Fruit fly (Drosophila melanogaster): ENCODE results near the gene CG13311.

The CG13311 gene

DNA sequence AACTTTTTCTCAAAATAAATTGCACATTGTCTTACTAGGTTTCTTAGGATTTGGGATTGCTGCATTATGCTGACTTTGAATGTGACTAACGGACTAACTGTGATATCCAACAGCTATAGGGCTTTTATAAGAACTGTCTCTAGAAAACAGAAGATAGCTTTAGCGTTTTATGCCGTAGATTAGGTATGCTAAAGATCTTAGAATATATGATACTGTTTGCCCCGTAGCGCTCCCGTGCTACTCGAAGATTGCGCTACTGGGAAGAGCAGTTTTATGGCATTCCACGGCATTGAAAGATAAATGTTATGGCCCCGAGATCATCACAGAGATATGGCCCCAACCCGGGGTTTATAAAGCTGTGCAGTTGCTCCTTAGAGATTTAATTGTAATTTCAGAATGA is at the start of gene CG13311, which contains the start of gene CG34426:
Gene CG13311 (minus strand): TSS at position 101 of the 400 bp plus-strand sequence.
Gene CG34426 (plus strand): TSS at position 400 of the 400 bp plus-strand sequence.
- no peak for TF ChIP-seq bab1 (GFP tag; optimal IDR thresholded peaks at IDR 0.05)
- TF ChIP-seq cic (GFP tag; optimal IDR thresholded peaks at IDR 0.05), result peak; percentile 4

DNA sequence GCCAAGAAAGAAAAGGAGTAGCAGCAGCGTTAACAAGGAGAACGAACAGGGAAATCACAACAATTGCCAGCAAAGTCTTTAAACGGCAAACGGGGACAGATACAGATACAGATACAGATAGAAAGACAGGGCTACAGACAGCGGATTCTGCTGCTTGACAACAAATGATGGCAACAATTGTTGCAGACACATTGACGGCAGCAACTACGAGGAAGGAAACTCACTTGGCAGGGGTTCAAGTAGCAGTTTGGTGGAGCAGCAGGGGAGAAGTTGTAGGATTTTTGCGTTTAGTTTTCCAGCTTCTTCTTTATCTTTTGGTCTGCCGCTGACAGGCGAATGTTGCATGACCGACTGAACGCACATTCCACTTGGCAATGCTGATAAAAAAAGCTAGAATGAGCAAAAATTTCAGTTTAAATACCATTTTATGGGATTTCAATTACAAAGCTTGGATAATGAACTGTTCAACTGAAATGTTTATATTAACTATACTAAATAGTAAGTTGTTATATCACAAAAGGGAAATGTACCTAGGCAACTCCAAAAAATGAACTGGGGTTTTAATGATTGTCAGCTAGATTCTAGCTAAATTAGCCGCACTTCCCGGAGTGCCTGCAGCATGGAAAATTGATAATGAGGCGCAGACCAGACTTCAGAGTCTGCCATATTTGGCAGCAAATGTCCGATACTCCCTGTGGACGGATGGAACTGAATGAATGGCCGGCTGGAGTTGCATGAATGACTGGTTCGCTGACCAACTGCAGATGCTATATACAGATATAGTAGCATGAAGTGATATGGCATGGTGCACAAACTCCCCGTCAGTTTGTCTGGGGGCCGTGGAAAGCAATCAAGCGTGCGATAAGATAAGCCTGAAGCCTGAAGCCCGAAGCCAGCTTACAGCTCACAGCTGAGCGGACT is 49.1 kb upstream of the CG13311 start:
- no peak for TF ChIP-seq bab1 (GFP tag; optimal IDR thresholded peaks at IDR 0.05)
- TF ChIP-seq ovo (GFP tag; optimal IDR thresholded peaks at IDR 0.05), result no peak
- TF ChIP-seq CG5204 (GFP tag; optimal IDR thresholded peaks at IDR 0.05), result no peak
- no peak for TF ChIP-seq CG1620 (GFP tag; optimal IDR thresholded peaks at IDR 0.05)
- no peak for TF ChIP-seq Crg-1 (GFP tag; optimal IDR thresholded peaks at IDR 0.05)

- TF ChIP-seq Mnt (GFP tag; optimal IDR thresholded peaks at IDR 0.05), result no peak
- TF ChIP-seq CG11617 (GFP tag; optimal IDR thresholded peaks at IDR 0.05), result no peak
- no peak for TF ChIP-seq kay (GFP tag; ENCODE audit: borderline replicate concordance)
- no peak for TF ChIP-seq CG7045 (GFP tag; optimal IDR thresholded peaks at IDR 0.05)
- no peak for TF ChIP-seq Clk (GFP tag; optimal IDR thresholded peaks at IDR 0.05)
- TF ChIP-seq Crg-1 (GFP tag; optimal IDR thresholded peaks at IDR 0.05), result no peak
- TF ChIP-seq toe (GFP tag; optimal IDR thresholded peaks at IDR 0.05), result no peak
- no peak for TF ChIP-seq CG14711 (tag; optimal IDR thresholded peaks at IDR 0.05)
- no peak for TF ChIP-seq CG33017 (tag; optimal IDR thresholded peaks at IDR 0.05)
- no peak for TF ChIP-seq cic (GFP tag; optimal IDR thresholded peaks at IDR 0.05)
- no peak for TF ChIP-seq tj (GFP tag; optimal IDR thresholded peaks at IDR 0.05)
- TF ChIP-seq CG1620 (GFP tag; optimal IDR thresholded peaks at IDR 0.05), result no peak
- TF ChIP-seq Hr96 (GFP tag; optimal IDR thresholded peaks at IDR 0.05), result no peak
- TF ChIP-seq CG7101 (tag; optimal IDR thresholded peaks at IDR 0.05), result no peak
- TF ChIP-seq CG5204 (GFP tag; optimal IDR thresholded peaks at IDR 0.05), result no peak
Measured at dm6 chr3L:8849817-8850216, 47.9 kb upstream of the CG13311 start.

DNA sequence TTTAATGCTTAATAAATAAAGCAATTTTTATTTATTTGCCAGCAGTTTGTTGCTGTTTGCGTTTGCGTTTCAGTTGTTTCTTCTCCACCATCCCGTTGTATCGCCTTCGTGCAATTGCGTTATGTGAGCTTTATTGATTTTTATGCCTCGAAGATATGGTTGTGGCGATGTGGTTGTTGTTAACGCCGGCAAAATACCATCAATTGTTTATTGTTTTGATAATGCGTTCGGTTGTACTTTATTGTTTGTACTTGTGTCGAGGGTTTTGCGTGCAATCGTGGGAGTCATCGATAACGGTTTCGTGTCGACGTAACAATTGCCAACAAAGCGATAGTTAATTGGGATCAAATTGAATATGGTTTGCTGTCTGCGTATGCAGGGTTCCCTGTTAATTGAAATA is 40.4 kb upstream of the CG13311 start:
- no peak for TF ChIP-seq cnc (optimal IDR thresholded peaks at IDR 0.05)
- TF ChIP-seq CG14711 (tag; optimal IDR thresholded peaks at IDR 0.05), result no peak
- TF ChIP-seq Crg-1 (GFP tag; optimal IDR thresholded peaks at IDR 0.05), result no peak
- TF ChIP-seq ovo (GFP tag; optimal IDR thresholded peaks at IDR 0.05), result no peak
- no peak for TF ChIP-seq Clk (GFP tag; optimal IDR thresholded peaks at IDR 0.05)
- TF ChIP-seq cic (GFP tag; optimal IDR thresholded peaks at IDR 0.05), result peak; percentile 3
- TF ChIP-seq Hr96 (GFP tag; optimal IDR thresholded peaks at IDR 0.05), result peak; percentile 18
- no peak for TF ChIP-seq CG7045 (GFP tag; optimal IDR thresholded peaks at IDR 0.05)
- TF ChIP-seq CG7101 (tag; optimal IDR thresholded peaks at IDR 0.05), result no peak
- no peak for TF ChIP-seq CG33017 (tag; optimal IDR thresholded peaks at IDR 0.05)

DNA sequence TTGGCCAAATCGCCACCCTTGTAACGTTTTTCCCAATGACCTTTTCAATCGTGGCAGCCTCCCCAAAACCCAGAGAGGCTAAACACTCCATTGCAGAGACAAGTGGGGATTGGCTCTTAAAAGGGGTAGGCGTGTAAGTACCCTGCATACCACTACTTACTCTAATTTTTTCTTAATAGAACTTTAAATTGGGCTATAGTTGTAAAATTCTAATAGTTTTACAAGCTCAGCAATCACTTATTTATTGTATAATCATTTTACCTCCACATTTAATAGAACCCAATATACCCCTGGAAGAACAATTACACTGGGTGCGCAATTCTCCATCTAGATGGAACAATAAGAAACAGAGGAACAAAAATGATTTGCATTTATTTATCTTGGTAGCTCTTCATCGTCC is 39.8 kb upstream of the CG13311 start:
- TF ChIP-seq CG5204 (GFP tag; optimal IDR thresholded peaks at IDR 0.05), result no peak
- TF ChIP-seq CG7101 (tag; optimal IDR thresholded peaks at IDR 0.05), result no peak
- TF ChIP-seq Crg-1 (GFP tag; optimal IDR thresholded peaks at IDR 0.05), result no peak
- no peak for TF ChIP-seq Clk (GFP tag; optimal IDR thresholded peaks at IDR 0.05)
- TF ChIP-seq kay (GFP tag; ENCODE audit: borderline replicate concordance), result no peak
- TF ChIP-seq CG11617 (GFP tag; optimal IDR thresholded peaks at IDR 0.05), result no peak
- TF ChIP-seq CG12768 (GFP tag; optimal IDR thresholded peaks at IDR 0.05), result no peak
- TF ChIP-seq cnc (optimal IDR thresholded peaks at IDR 0.05), result no peak
- TF ChIP-seq pad (GFP tag; optimal IDR thresholded peaks at IDR 0.05), result no peak
- no peak for TF ChIP-seq Hr96 (GFP tag; optimal IDR thresholded peaks at IDR 0.05)
- TF ChIP-seq CG14711 (tag; optimal IDR thresholded peaks at IDR 0.05), result no peak
- no peak for TF ChIP-seq toe (GFP tag; optimal IDR thresholded peaks at IDR 0.05)
- no peak for TF ChIP-seq CG1620 (GFP tag; optimal IDR thresholded peaks at IDR 0.05)
- TF ChIP-seq cic (GFP tag; optimal IDR thresholded peaks at IDR 0.05), result no peak
- TF ChIP-seq Mnt (GFP tag; optimal IDR thresholded peaks at IDR 0.05), result no peak
- no peak for TF ChIP-seq ovo (GFP tag; optimal IDR thresholded peaks at IDR 0.05)
- TF ChIP-seq bab1 (GFP tag; optimal IDR thresholded peaks at IDR 0.05), result no peak
- TF ChIP-seq tj (GFP tag; optimal IDR thresholded peaks at IDR 0.05), result no peak

DNA sequence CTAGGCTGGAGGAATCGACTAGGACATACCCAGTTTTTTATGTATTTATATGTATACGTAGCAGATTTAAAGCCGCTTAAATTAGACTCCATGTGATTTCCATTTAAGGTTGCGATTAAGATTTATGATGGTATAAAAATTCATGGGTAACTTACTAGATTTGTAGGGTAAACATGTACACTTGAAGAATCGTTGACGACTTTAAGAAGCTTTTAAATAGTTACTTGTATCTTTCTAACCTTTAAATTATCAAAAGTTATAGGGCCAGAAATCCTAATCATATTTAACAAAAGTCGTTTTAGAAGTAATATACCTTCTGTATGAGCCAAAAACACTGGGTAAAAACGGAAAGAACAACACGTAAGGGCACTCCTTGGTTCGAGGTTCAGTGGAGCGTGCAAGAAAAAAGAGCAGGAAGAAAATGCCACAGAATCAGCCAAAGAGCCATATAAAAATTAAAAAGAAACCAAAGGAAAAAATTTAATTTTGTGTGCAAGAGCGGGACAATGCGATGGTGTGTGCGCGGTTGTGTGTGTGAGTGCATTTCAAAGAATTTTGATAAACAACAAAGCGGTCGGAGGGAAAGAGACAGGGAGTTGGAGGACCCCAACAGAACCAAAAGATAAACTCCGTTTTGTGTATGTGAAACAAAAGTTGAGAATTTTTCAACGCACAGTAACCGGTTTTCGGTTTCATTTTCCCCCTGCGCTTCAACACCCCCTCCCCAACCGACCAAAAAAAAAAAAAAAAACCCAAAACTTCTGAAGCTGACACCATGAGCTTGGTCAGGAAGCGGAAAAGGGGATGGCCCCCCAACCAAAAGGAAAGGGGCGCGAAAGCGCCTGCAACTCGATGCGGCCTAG is 37.8 kb upstream of the CG13311 start:
- no peak for TF ChIP-seq kay (GFP tag; ENCODE audit: borderline replicate concordance)
- TF ChIP-seq cnc (optimal IDR thresholded peaks at IDR 0.05), result no peak
- no peak for TF ChIP-seq Clk (GFP tag; optimal IDR thresholded peaks at IDR 0.05)
- TF ChIP-seq tj (GFP tag; optimal IDR thresholded peaks at IDR 0.05), result peak; percentile 79
- TF ChIP-seq CG14711 (tag; optimal IDR thresholded peaks at IDR 0.05), result no peak
- no peak for TF ChIP-seq Crg-1 (GFP tag; optimal IDR thresholded peaks at IDR 0.05)
- no peak for TF ChIP-seq CG11617 (GFP tag; optimal IDR thresholded peaks at IDR 0.05)
- no peak for TF ChIP-seq CG7045 (GFP tag; optimal IDR thresholded peaks at IDR 0.05)
- no peak for TF ChIP-seq pad (GFP tag; optimal IDR thresholded peaks at IDR 0.05)
